Worm (Caenorhabditis elegans) whole organism, L3 larva: ENCODE measurements around the gene phf-32.
"Not testable (repeated sequence)": the region's sequence is repeated elsewhere in the genome, so short reads cannot be mapped to it uniquely, and the experiment has no call there.

ENCODE experiments used
- R02D3.7 ChIP-seq: fragments of 150-350 bp; optimal IDR thresholded peaks from 2 replicates; lab custom pipeline; 2014; ENCODE audit warnings: missing biosample characterization, missing genetic modification characterization
- ZK546.5 ChIP-seq: sonication (generic microtip); optimal IDR thresholded peaks from 2 replicates; lab custom pipeline; 2017; ENCODE audit warnings: missing biosample characterization, missing genetic modification characterization
- aly-2 ChIP-seq: fragments of 150-350 bp; optimal IDR thresholded peaks from 2 replicates; lab custom pipeline; 2014; ENCODE audit warnings: missing biosample characterization, missing genetic modification characterization
- ama-1 ChIP-seq: fragments of 150-350 bp; optimal IDR thresholded peaks from 2 replicates; lab custom pipeline; 2018
- ceh-9 ChIP-seq: sonication (generic microtip); optimal IDR thresholded peaks from 2 replicates; lab custom pipeline; 2018; ENCODE audit warnings: missing biosample characterization, missing genetic modification characterization
- egl-27 ChIP-seq: sonication (generic microtip); optimal IDR thresholded peaks from 4 replicates; lab custom pipeline; 2017; ENCODE audit warnings: missing biosample characterization, missing genetic modification reagents, missing genetic modification characterization
- egl-5 ChIP-seq: fragments of 150-350 bp; optimal IDR thresholded peaks from 2 replicates; lab custom pipeline; 2017; ENCODE audit warnings: missing biosample characterization, missing genetic modification reagents, missing genetic modification characterization, inconsistent platforms
- elt-2 ChIP-seq: sonication (generic microtip); optimal IDR thresholded peaks from 2 replicates; lab custom pipeline; 2016; ENCODE audit warnings: missing genetic modification reagents, mild to moderate bottlenecking, missing genetic modification characterization, missing compliant biosample characterization
- elt-3 ChIP-seq, 3 experiments: fragments of 150-350 bp in 1 of 3; sonication (generic microtip) in 2 of 3; optimal IDR thresholded peaks; 2 replicates in 2 of 3; 4 replicates in 1 of 3; lab custom pipeline; 2014 to 2017; ENCODE audit warnings: missing biosample characterization in 3 of 3, missing genetic modification characterization in 3 of 3
- eor-1 ChIP-seq, 2 experiments: fragments of 150-350 bp; optimal IDR thresholded peaks; 2 replicates each; lab custom pipeline; 2014 to 2018; ENCODE audit warnings: missing biosample characterization in 2 of 2, missing genetic modification characterization in 2 of 2
- fkh-2 ChIP-seq: fragments of 150-350 bp; optimal IDR thresholded peaks from 2 replicates; lab custom pipeline; 2014; ENCODE audit warnings: missing biosample characterization, missing genetic modification reagents, missing genetic modification characterization
- lsy-12 ChIP-seq: sonication (generic microtip); optimal IDR thresholded peaks from 2 replicates; lab custom pipeline; 2016; ENCODE audit warnings: mild to moderate bottlenecking, missing genetic modification characterization, missing compliant biosample characterization
- mdl-1 ChIP-seq: fragments of 150-350 bp; optimal IDR thresholded peaks from 2 replicates; lab custom pipeline; 2014; ENCODE audit warnings: missing biosample characterization, missing genetic modification characterization
- mml-1 ChIP-seq: fragments of 150-350 bp; sonication (generic microtip); optimal IDR thresholded peaks from 3 replicates; lab custom pipeline; 2014; ENCODE audit warnings: missing biosample characterization, missing genetic modification characterization
- nfya-1 ChIP-seq: sonication (generic microtip); optimal IDR thresholded peaks from 2 replicates; lab custom pipeline; 2017; ENCODE audit warnings: missing genetic modification characterization, mild to moderate bottlenecking, missing compliant biosample characterization, antibody characterized with exemption, moderate library complexity; ENCODE audit not compliant: insufficient read depth
- nhr-11 ChIP-seq: fragments of 150-350 bp; optimal IDR thresholded peaks from 2 replicates; lab custom pipeline; 2014; ENCODE audit warnings: missing biosample characterization, missing genetic modification characterization
- nhr-12 ChIP-seq: fragments of 150-350 bp; optimal IDR thresholded peaks from 2 replicates; lab custom pipeline; 2014; ENCODE audit warnings: missing biosample characterization, missing genetic modification characterization
- nhr-23 ChIP-seq: fragments of 150-350 bp; optimal IDR thresholded peaks from 2 replicates; lab custom pipeline; 2014; ENCODE audit warnings: missing biosample characterization, missing genetic modification reagents, missing genetic modification characterization
- nhr-237 ChIP-seq: fragments of 150-350 bp; optimal IDR thresholded peaks from 2 replicates; lab custom pipeline; 2014; ENCODE audit warnings: missing biosample characterization, missing genetic modification characterization
- nhr-25 ChIP-seq: sonication (generic microtip); optimal IDR thresholded peaks from 2 replicates; lab custom pipeline; 2017; ENCODE audit warnings: missing biosample characterization, missing genetic modification characterization
- nhr-28 ChIP-seq: fragments of 150-350 bp; optimal IDR thresholded peaks from 2 replicates; lab custom pipeline; 2014; ENCODE audit warnings: missing biosample characterization, missing genetic modification characterization
- nhr-43 ChIP-seq: sonication (generic microtip); optimal IDR thresholded peaks from 2 replicates; lab custom pipeline; 2016; ENCODE audit warnings: mild to moderate bottlenecking, missing genetic modification characterization, missing compliant biosample characterization; ENCODE audit not compliant: poor library complexity, severe bottlenecking
- nhr-67 ChIP-seq: fragments of 150-350 bp; optimal IDR thresholded peaks from 2 replicates; lab custom pipeline; 2014; ENCODE audit warnings: missing biosample characterization, missing genetic modification characterization
- nhr-76 ChIP-seq: fragments of 150-350 bp; sonication (generic microtip); optimal IDR thresholded peaks from 5 replicates; lab custom pipeline; 2014; ENCODE audit warnings: missing biosample characterization, missing genetic modification characterization
- skn-1 ChIP-seq: fragments of 150-350 bp; optimal IDR thresholded peaks from 2 replicates; lab custom pipeline; 2014; ENCODE audit warnings: missing biosample characterization, missing genetic modification characterization
- tbx-2 ChIP-seq: sonication (generic microtip); optimal IDR thresholded peaks from 2 replicates; lab custom pipeline; 2016; ENCODE audit warnings: mild to moderate bottlenecking, missing genetic modification characterization, missing compliant biosample characterization
- unc-62 ChIP-seq: fragments of 150-350 bp; sonication (generic microtip); optimal IDR thresholded peaks from 4 replicates; lab custom pipeline; 2014; ENCODE audit warnings: missing biosample characterization, missing genetic modification reagents, missing genetic modification characterization
- zag-1 ChIP-seq: fragments of 150-350 bp; optimal IDR thresholded peaks from 2 replicates; lab custom pipeline; 2014; ENCODE audit warnings: missing biosample characterization, missing genetic modification characterization
- ztf-11 ChIP-seq: fragments of 150-350 bp; optimal IDR thresholded peaks from 2 replicates; lab custom pipeline; 2014; ENCODE audit warnings: missing biosample characterization, missing genetic modification characterization
- ztf-4 ChIP-seq: fragments of 150-350 bp; optimal IDR thresholded peaks from 2 replicates; lab custom pipeline; 2014; ENCODE audit warnings: missing biosample characterization, missing genetic modification characterization

phf-32 gene

DNA sequence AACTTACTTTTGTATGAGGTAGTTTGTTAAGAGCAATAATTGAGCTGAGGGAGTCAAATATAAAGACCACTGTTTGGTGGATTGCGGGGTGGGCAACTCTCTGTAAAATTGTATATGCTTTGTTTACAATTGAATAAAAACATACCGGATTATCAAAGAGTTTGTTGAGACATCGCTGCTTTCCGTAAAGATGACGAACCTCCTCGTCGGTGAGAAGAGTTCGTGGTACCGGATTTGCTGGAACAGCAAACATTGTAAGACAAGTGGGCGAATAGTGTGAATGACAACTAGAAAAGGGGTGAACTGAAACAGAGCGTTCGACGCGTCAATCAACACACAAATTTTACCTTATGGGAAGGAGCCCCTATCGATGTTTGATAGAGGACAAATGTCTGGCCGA lies 10.3 kb upstream of the phf-32 start, which contains the start of gene W06D11.2:
Gene W06D11.2 (minus strand): TSS at position 339 of the 400 bp plus-strand sequence.
- TF ChIP-seq nhr-23 (tag; lab: Kevin White, UChicago): no peak
- no peak for TF ChIP-seq R02D3.7 (tag; lab: Kevin White, UChicago)
- TF ChIP-seq nhr-11 (tag; lab: Kevin White, UChicago): no peak
- no peak for TF ChIP-seq ZK546.5 (tag; lab: Kevin White, UChicago)
- no peak for TF ChIP-seq ztf-4 (tag; lab: Kevin White, UChicago)

DNA sequence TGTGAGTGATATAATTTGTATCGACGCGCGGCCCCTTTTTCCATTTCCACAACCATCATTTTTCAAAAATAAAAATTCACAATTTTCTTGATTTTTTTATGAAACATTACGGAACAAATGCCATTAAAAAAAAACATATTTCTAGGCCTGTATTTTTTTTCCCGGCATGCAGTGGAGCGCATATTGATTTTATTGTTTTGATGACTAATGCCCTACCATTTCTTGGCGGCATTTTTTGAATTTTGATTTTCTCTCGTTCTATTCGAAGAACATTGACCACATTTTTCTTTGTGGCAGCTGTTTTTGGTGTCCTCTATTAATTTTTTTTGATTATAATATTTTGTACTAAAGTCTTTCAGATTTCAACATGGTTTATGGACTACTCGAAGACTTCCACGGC lies 8.3 kb upstream of the phf-32 start, which contains the start of gene W06D11.3:
Gene W06D11.3 (plus strand): TSS at position 360 of the 400 bp plus-strand sequence.
- TF ChIP-seq elt-2 (tag; lab: Kevin White, UChicago) (no peak), nhr-76 (tag; lab: Kevin White, UChicago) (no peak), nhr-28 (tag; lab: Kevin White, UChicago) (no peak), elt-3 (tag; optimal IDR thresholded peaks at IDR 0.05; lab: Kevin White, UChicago) (no peak), egl-27 (tag; lab: Kevin White, UChicago) (no peak), egl-5 (no peak), nfya-1 (tag; lab: Kevin White, UChicago) (no peak), aly-2 (tag; lab: Kevin White, UChicago) (no peak), ZK546.5 (tag; lab: Kevin White, UChicago) (no peak), nhr-12 (no peak), tbx-2 (tag; lab: Kevin White, UChicago) (no peak), eor-1 (tag; optimal IDR thresholded peaks at IDR 0.05; lab: Kevin White, UChicago) (no peak), ztf-11 (tag; lab: Kevin White, UChicago) (no peak), nhr-11 (tag; lab: Kevin White, UChicago) (no peak), nhr-25 (tag; lab: Kevin White, UChicago) (no peak), nhr-67 (no peak), lsy-12 (tag; lab: Kevin White, UChicago) (no peak)
- TF ChIP-seq, all 47 proteins: peak for 0

DNA sequence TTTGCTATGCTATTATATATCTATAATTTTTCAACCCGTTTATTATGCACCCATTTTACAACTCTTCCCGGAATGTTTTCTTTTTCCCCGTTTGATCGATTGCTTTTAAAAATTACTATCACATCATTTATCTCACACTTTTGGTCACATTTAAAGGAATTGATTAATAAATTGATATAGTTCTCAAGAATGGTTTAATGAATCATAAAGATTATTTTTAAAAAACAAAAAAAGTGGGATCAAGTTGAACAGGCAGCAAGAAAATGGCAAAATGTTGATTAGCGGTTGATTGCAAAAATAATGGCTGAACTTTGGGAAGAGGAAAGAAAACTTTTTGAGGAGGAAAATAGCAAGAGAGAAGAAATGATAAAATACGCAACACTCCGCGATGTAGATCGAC lies 6.8 kb upstream of the phf-32 start, which contains the start of gene W06D11.5:
Gene W06D11.5 (plus strand): TSS at position 301 of the 400 bp plus-strand sequence.
- no peak for TF ChIP-seq nhr-25 (tag; lab: Kevin White, UChicago)
- TF ChIP-seq nhr-76 (tag; lab: Kevin White, UChicago): no peak

DNA sequence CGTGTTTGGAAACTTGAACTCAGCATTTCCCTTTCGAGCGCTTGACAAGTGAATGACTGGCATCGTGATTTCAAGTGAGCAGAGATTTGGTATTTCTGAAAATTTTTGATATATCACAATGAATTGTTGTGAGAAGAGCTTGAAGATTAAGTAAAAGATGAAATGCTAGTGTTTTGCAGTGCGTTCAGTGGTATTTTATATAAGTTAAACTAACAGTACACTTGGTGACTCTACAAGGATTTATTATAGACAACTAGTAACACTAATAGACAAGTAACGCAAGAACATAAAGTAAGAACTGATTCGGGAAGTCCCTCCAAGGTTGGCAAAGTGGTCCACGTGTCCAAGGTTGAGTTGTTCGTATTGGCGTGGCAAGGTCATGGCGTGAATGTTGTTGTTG lies 3.9 kb upstream of the phf-32 start, which contains the start of gene dot-1.3:
Gene dot-1.3 (minus strand): TSS at position 101 of the 400 bp plus-strand sequence.
- TF ChIP-seq ama-1; fkh-2 (tag; lab: Kevin White, UChicago); ceh-9: not testable (repeated sequence)

DNA sequence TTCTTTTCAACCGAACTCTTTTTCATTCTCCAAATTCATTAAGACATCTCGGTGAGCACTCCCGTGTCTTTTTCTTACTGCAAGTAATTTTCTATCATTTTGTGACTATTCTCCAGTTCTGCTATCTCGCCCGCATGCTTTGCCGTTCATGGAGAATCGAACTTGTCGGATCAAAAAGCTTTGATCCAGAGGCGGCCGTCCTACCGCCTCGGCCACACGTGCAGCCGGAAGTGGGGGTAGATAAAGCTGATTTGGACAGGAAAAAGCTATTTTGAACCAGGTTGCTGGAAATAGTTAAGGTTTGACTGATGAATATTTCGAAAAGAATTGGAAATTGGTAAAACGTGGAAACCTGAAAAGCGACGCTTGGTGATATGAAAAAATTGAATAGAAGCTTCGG lies 2.4 kb upstream of the phf-32 start:
- TF ChIP-seq ama-1: no peak
- TF ChIP-seq nhr-28 (tag; lab: Kevin White, UChicago): no peak
- no peak for TF ChIP-seq mml-1 (tag; lab: Kevin White, UChicago)
- no peak for TF ChIP-seq mdl-1 (tag; lab: Kevin White, UChicago)
- no peak for TF ChIP-seq nhr-237 (tag; lab: Kevin White, UChicago)
- TF ChIP-seq unc-62: no peak
- no peak for TF ChIP-seq ceh-9
- no peak for TF ChIP-seq zag-1
- TF ChIP-seq nhr-67: no peak
- TF ChIP-seq nhr-43 (tag; lab: Kevin White, UChicago): no peak

DNA sequence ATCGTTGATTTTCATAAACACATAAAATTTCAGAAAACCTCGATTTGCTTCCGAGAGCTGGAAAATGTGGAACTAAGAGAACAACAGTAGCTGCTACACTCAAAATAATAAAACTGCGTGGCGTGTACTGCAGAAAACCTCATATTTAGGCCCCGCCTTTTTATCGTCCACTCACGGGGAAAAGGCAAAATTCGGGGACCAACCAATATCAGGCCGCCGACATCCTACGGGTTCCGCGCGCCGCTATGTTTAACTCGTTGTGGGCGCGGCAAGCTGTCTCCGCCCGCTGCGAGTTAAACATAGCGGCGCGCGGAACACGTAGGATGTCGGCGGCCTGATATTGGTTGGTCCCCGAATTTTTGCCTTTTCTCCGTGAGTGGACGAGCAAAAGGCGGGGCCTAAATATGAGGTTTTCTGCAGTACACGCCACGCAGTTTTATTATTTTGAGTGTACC lies 1.4 kb downstream of the phf-32 start, which contains the start of gene F17A2.16:
Gene F17A2.16 (plus strand): TSS at position 405 of the 455 bp plus-strand sequence.
- not testable (repeated sequence) for TF ChIP-seq mml-1, skn-1, nfya-1 (tag; lab: Kevin White, UChicago)
- TF ChIP-seq, all 47 proteins: peak for 0; not testable (repeated sequence) for 47
